Worm (Caenorhabditis elegans): ENCODE measurements around the gene Y26G10.1.

DNA sequence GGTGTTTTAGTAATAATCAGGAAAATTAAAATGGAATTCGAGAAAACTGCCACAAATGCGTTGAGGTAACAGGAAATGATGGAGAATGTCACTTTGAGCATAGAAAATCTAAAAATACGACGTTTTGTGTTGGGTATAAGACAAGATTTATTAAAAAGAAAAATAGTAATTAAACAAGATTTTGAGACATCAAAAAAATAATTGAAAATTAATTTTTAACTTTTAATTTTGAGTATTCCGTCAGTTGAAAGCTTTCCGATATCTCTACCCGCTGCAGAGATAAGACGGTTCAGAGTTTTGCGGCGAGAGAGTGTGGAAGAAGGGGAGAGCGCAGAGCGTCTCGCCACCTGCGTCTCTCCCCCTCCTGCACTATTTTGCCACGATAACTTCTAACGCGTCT is 22.4 kb downstream of the Y26G10.1 start, which contains the start of gene str-93:
- TF ChIP-seq pha-4 (tag; optimal IDR thresholded peaks at IDR 0.05) (no peak), ztf-11 (tag; optimal IDR thresholded peaks at IDR 0.05) (no peak), nhr-12 (tag; optimal IDR thresholded peaks at IDR 0.05) (no peak), lin-32 (GFP tag; optimal IDR thresholded peaks at IDR 0.05) (no peak), lsy-2 (tag; optimal IDR thresholded peaks at IDR 0.05) (no peak), unc-62 (GFP tag; optimal IDR thresholded peaks at IDR 0.05) (no peak), hlh-1 (tag; optimal IDR thresholded peaks at IDR 0.05) (no peak), elt-1 (tag; optimal IDR thresholded peaks at IDR 0.05; ENCODE audit: borderline replicate concordance, insufficient read depth) (no peak), unc-39 (tag; optimal IDR thresholded peaks at IDR 0.05) (no peak), tbx-8 (GFP tag; optimal IDR thresholded peaks at IDR 0.05) (no peak), lin-13 (tag; optimal IDR thresholded peaks at IDR 0.05) (no peak), mep-1 (tag; optimal IDR thresholded peaks at IDR 0.05) (no peak), nhr-2 (tag; optimal IDR thresholded peaks at IDR 0.05) (no peak)
